Worm (Caenorhabditis elegans): Measurements from ENCODE around the gene ZC239.16.
"Not testable (repeated sequence)": the region's sequence is repeated elsewhere in the genome, so short reads cannot be mapped to it uniquely, and the experiment has no call there.

Gene ZC239.16

DNA sequence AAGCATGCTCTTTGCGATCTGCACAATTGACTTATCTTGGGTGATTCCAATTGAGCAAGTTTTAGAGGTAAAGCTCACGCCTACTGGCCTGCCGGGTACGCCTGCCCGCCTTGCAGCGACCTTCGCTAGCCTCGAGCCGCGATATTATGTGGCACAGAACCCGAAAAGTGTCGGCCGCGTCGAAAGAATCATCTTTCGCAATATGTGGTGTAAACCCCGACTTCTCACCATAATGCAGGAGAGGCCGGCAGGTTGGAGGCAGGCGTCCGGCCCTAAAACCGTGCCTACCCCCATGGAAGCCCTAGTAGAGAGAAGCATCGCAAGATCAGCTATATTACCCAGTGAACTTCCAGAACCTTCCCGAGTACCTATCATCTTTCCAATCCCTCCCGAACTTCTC lies 39.3 kb downstream of the ZC239.16 start (continued):
- no peak for TF ChIP-seq spr-3 (GFP tag; optimal IDR thresholded peaks at IDR 0.05)
- TF ChIP-seq hlh-30 (tag; optimal IDR thresholded peaks at IDR 0.05; ENCODE audit: insufficient read depth) = no peak
- TF ChIP-seq F26F4.8 (GFP tag; conservative IDR thresholded peaks at IDR 0.05) = no peak
- no peak for TF ChIP-seq madf-9 (GFP tag; conservative IDR thresholded peaks at IDR 0.05)
- no peak for TF ChIP-seq gei-8 (GFP tag; optimal IDR thresholded peaks at IDR 0.05)
- TF ChIP-seq daf-8 (GFP tag; IDR thresholded peaks at IDR 0.05) = no peak
- TF ChIP-seq egl-43 (GFP tag; IDR thresholded peaks at IDR 0.05) = 0 out of 2 replicates have a peak, but pooled peaks have one; percentile 44
- TF ChIP-seq T26A8.4 (GFP tag; IDR thresholded peaks at IDR 0.05) = no peak
- no peak for TF ChIP-seq lin-39 (tag; optimal IDR thresholded peaks at IDR 0.05)
- TF ChIP-seq zip-2 (tag; optimal IDR thresholded peaks at IDR 0.05) = no peak
- TF ChIP-seq lin-38 (GFP tag; IDR thresholded peaks at IDR 0.05) = no peak
- TF ChIP-seq Y48G9A.11 (GFP tag; IDR thresholded peaks at IDR 0.05) = peak; percentile 41; the same call in 1 of the 2 replicates
- no peak for TF ChIP-seq mep-1 (tag; optimal IDR thresholded peaks at IDR 0.05)
- TF ChIP-seq skn-1 (tag; optimal IDR thresholded peaks at IDR 0.05) = no peak
- no peak for TF ChIP-seq spr-1 (tag; optimal IDR thresholded peaks at IDR 0.05)
- no peak for TF ChIP-seq Y105C5A.15 (GFP tag; IDR thresholded peaks at IDR 0.05)
- TF ChIP-seq nhr-41 (GFP tag; IDR thresholded peaks at IDR 0.05) = no peak
- TF ChIP-seq R02D3.7 (tag; optimal IDR thresholded peaks at IDR 0.05) = no peak
- no peak for TF ChIP-seq lin-1 (GFP tag; IDR thresholded peaks at IDR 0.05)
- TF ChIP-seq mes-2 (tag; optimal IDR thresholded peaks at IDR 0.05; ENCODE audit: poor library complexity, severe bottlenecking) = no peak

DNA sequence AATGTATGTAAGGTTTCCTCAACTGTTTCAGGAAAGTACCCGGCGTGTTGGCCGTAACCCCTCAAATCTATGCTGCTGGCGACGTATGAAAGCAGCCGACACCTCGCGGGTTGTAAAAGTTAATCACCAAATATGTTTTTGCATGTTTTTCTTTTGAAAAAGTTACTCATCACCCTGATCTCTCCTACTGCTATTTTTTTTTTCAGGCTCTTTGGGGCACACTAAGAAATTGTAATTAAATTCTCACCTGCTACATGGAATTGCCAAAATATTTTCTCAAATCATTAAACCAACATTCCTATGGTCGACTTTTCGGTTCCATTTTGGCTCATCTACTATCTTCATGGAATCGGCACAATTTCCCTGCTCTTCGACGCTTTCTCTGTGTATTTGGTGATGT lies 40.3 kb downstream of the ZC239.16 start, which contains the start of gene sri-78:
Gene sri-78 (plus strand): TSS at position 301 of the 400 bp plus-strand sequence.
- not testable (repeated sequence) for TF ChIP-seq ctbp-1 (GFP tag; IDR thresholded peaks at IDR 0.05); dpl-1 (GFP tag; optimal IDR thresholded peaks at IDR 0.05); mep-1 (tag; optimal IDR thresholded peaks at IDR 0.05)

DNA sequence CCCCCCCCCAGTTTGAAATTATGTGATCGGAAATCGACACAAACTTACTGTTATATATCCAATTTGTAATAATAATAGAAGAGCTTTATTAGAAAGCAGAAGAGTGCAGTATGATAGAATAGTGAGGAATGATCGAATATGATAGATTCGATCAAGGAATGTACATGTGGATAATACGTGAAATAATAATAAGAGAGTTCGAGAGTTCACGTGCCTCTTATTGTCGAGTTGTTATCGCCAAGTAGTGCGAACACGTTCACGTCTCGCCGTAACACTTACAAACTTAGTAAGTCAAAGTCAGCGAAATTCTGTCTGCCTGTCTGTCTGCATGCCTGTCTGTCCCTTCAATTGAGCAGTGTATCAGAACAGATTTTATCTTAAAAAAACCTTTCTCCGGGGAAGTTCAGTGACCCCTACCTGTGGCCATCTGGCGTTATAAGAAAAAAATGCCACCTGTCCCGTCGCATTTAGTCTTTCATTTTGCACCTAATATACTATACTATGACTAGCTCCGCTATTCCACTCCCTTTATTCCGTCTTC lies 41.7 kb downstream of the ZC239.16 start, which contains the start of the genes Y27F2A.6 and Y27F2A.8:
Gene Y27F2A.6 (minus strand): TSS at position 101 of the 541 bp plus-strand sequence.
Gene Y27F2A.8 (plus strand): TSS at position 491 of the 541 bp plus-strand sequence.
- TF ChIP-seq madf-9 (GFP tag; conservative IDR thresholded peaks at IDR 0.05); pha-4 (GFP tag; IDR thresholded peaks at IDR 0.05); pha-4 (tag; optimal IDR thresholded peaks at IDR 0.05); cey-2 (tag; optimal IDR thresholded peaks at IDR 0.05; ENCODE audit: borderline replicate concordance, insufficient read depth): not testable (repeated sequence)

DNA sequence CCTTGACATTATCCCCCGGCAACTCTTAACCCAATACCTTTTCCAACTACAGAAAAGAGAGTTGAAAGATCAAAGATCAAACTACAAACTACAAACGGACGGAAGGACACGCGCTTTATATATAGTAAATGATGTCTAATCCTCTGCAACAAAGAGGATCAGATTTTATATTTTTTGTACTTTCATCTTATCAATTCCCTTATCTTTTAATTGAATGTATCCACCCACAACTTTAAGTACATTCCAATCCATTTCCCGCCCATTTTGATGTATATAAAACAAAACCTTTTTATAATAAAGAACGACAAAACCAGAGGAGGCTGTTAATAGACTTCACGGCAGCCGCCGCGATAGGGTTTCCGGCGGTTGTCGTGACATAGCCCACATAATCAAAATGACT lies 47.5 kb downstream of the ZC239.16 start, which contains the start of gene sri-40:
Gene sri-40 (plus strand): TSS at position 301 of the 400 bp plus-strand sequence.
- TF ChIP-seq nhr-237 (tag; optimal IDR thresholded peaks at IDR 0.05); unc-39 (tag; optimal IDR thresholded peaks at IDR 0.05); cey-2 (tag; optimal IDR thresholded peaks at IDR 0.05; ENCODE audit: borderline replicate concordance, insufficient read depth): not testable (repeated sequence)

All from whole organism, L4 larva.